Worm (Caenorhabditis elegans): Measurements from ENCODE around the gene ldh-1.

ce11 chrII:11731174-11731724, 7.2 kb downstream of the ldh-1 start:
- no peak for TF ChIP-seq tbx-8 (GFP tag; optimal IDR thresholded peaks at IDR 0.05)
- no peak for TF ChIP-seq nhr-28 (tag; optimal IDR thresholded peaks at IDR 0.05)
- TF ChIP-seq unc-120 (tag; optimal IDR thresholded peaks at IDR 0.05; ENCODE audit: poor library complexity, severe bottlenecking) = no peak
- no peak for TF ChIP-seq ces-1 (GFP tag; optimal IDR thresholded peaks at IDR 0.05)
- TF ChIP-seq elt-1 (tag; optimal IDR thresholded peaks at IDR 0.05; ENCODE audit: borderline replicate concordance, insufficient read depth) = no peak
- no peak for TF ChIP-seq snpc-4 (tag; optimal IDR thresholded peaks at IDR 0.05)
- no peak for TF ChIP-seq mep-1 (tag; optimal IDR thresholded peaks at IDR 0.05)
- no peak for TF ChIP-seq pha-4 (tag; optimal IDR thresholded peaks at IDR 0.05)
- TF ChIP-seq flh-1 (GFP tag; optimal IDR thresholded peaks at IDR 0.05) = no peak
- no peak for TF ChIP-seq elt-3 (tag; optimal IDR thresholded peaks at IDR 0.05)
- TF ChIP-seq ztf-11 (tag; optimal IDR thresholded peaks at IDR 0.05) = no peak
- no peak for TF ChIP-seq lin-13 (tag; optimal IDR thresholded peaks at IDR 0.05)
- TF ChIP-seq nhr-2 (tag; optimal IDR thresholded peaks at IDR 0.05) = no peak
